Worm (Caenorhabditis elegans): ENCODE measurements around the gene rbm-39.

Gene rbm-39

ce11 chrIV:1054736-1055135 lies 42.3 kb downstream of the rbm-39 start, which contains the start of gene dcap-1 (continued):
- no peak for TF ChIP-seq elt-2 (tag; optimal IDR thresholded peaks at IDR 0.05)
- peak; percentile 45 for TF ChIP-seq pha-4 (tag; optimal IDR thresholded peaks at IDR 0.05)
- no peak for TF ChIP-seq mml-1 (tag; optimal IDR thresholded peaks at IDR 0.05)
- no peak for TF ChIP-seq pqm-1 (tag; optimal IDR thresholded peaks at IDR 0.05)
- peak; percentile 3 for TF ChIP-seq nhr-25 (tag; optimal IDR thresholded peaks at IDR 0.05)
- no peak for TF ChIP-seq snpc-4 (tag; optimal IDR thresholded peaks at IDR 0.05)
- no peak for TF ChIP-seq ceh-16 (tag; optimal IDR thresholded peaks at IDR 0.05)
- no peak for TF ChIP-seq ZK546.5 (tag; optimal IDR thresholded peaks at IDR 0.05)
- no peak for TF ChIP-seq fkh-10 (GFP tag; optimal IDR thresholded peaks at IDR 0.05)
- TF ChIP-seq zag-1 (tag; optimal IDR thresholded peaks at IDR 0.05) = no peak

- TF ChIP-seq ceh-28 (tag; optimal IDR thresholded peaks at IDR 0.05) = no peak
- no peak for TF ChIP-seq nhr-11 (tag; optimal IDR thresholded peaks at IDR 0.05)
- TF ChIP-seq skn-1 (tag; optimal IDR thresholded peaks at IDR 0.05) = no peak
- TF ChIP-seq elt-1 (tag; optimal IDR thresholded peaks at IDR 0.05) = no peak
- TF ChIP-seq ztf-11 (tag; optimal IDR thresholded peaks at IDR 0.05) = no peak
- no peak for TF ChIP-seq fos-1 (tag; optimal IDR thresholded peaks at IDR 0.05)
- TF ChIP-seq nhr-12 (tag; optimal IDR thresholded peaks at IDR 0.05) = no peak
- no peak for TF ChIP-seq nhr-237 (tag; optimal IDR thresholded peaks at IDR 0.05)
- TF ChIP-seq nhr-77 (tag; optimal IDR thresholded peaks at IDR 0.05) = no peak
- TF ChIP-seq ceh-9 (tag; optimal IDR thresholded peaks at IDR 0.05) = no peak
- no peak for TF ChIP-seq ztf-4 (tag; optimal IDR thresholded peaks at IDR 0.05)
- TF ChIP-seq elt-2 (tag; optimal IDR thresholded peaks at IDR 0.05) = no peak
- no peak for TF ChIP-seq hmg-11 (tag; optimal IDR thresholded peaks at IDR 0.05)
- no peak for TF ChIP-seq egl-5 (tag; optimal IDR thresholded peaks at IDR 0.05)
- TF ChIP-seq egl-27 (tag; optimal IDR thresholded peaks at IDR 0.05) = no peak
- no peak for TF ChIP-seq aly-2 (tag; optimal IDR thresholded peaks at IDR 0.05)
- TF ChIP-seq ceh-16 (tag; optimal IDR thresholded peaks at IDR 0.05) = no peak
These were observed 43.3 kb downstream of the rbm-39 start for ce11 chrIV:1055734-1056133.

- TF ChIP-seq lin-15B (tag; optimal IDR thresholded peaks at IDR 0.05) (peak; percentile 65), nfya-1 (tag; optimal IDR thresholded peaks at IDR 0.05; ENCODE audit: insufficient read depth) (peak; percentile 20), pha-4 (tag; optimal IDR thresholded peaks at IDR 0.05) (peak; percentile 59), nhr-43 (tag; optimal IDR thresholded peaks at IDR 0.05; ENCODE audit: poor library complexity, severe bottlenecking) (no peak), unc-62 (GFP tag; optimal IDR thresholded peaks at IDR 0.05) (no peak), ama-1 (optimal IDR thresholded peaks at IDR 0.05) (no peak), lin-39 (tag; optimal IDR thresholded peaks at IDR 0.05) (no peak), hmg-11 (tag; optimal IDR thresholded peaks at IDR 0.05) (peak; percentile 40), ztf-11 (tag; optimal IDR thresholded peaks at IDR 0.05) (no peak), snpc-4 (tag; optimal IDR thresholded peaks at IDR 0.05) (no peak), R02D3.7 (tag; optimal IDR thresholded peaks at IDR 0.05) (peak; percentile 90)
These were observed 44.0 kb downstream of the rbm-39 start, which contains the start of the genes Y55F3AM.13 and mrps-25 for ce11 chrIV:1056263-1056942. Gene Y55F3AM.13 (minus strand): TSS chrIV:1056313. Gene mrps-25 (plus strand): TSS chrIV:1056892.

DNA sequence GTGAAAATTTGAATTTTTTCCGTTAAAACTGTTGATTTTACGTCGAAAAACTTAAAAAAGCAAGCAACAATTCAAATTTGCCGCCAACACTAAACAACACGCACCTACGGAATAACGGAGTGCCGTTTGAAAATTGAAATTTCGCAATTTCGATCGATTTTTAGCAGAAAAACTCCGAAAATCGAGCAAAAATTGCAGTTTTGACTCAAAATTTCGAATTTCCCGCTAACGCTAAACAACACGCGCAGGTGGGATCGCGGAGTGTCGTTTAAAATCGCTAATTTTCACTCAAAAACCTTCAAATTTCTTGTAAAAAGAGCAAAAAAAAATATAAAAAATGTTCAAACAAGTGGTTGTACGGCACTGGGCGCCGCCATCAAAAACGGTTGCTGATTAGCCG lies 46.1 kb downstream of the rbm-39 start:
- no peak for TF ChIP-seq nhr-77 (tag; optimal IDR thresholded peaks at IDR 0.05)
- no peak for TF ChIP-seq pqm-1 (tag; optimal IDR thresholded peaks at IDR 0.05)
- no peak for TF ChIP-seq nhr-28 (tag; optimal IDR thresholded peaks at IDR 0.05)
- TF ChIP-seq ama-1 (optimal IDR thresholded peaks at IDR 0.05) = no peak
- TF ChIP-seq ceh-82 (tag; optimal IDR thresholded peaks at IDR 0.05) = no peak
- no peak for TF ChIP-seq lin-39 (tag; optimal IDR thresholded peaks at IDR 0.05)
- no peak for TF ChIP-seq eor-1 (tag; optimal IDR thresholded peaks at IDR 0.05)
- no peak for TF ChIP-seq nhr-237 (tag; optimal IDR thresholded peaks at IDR 0.05)
- TF ChIP-seq tbx-2 (tag; optimal IDR thresholded peaks at IDR 0.05) = no peak
- TF ChIP-seq R02D3.7 (tag; optimal IDR thresholded peaks at IDR 0.05) = no peak
- no peak for TF ChIP-seq skn-1 (tag; optimal IDR thresholded peaks at IDR 0.05)
- no peak for TF ChIP-seq lsy-12 (tag; optimal IDR thresholded peaks at IDR 0.05)
- no peak for TF ChIP-seq nhr-11 (tag; optimal IDR thresholded peaks at IDR 0.05)
- TF ChIP-seq daf-12 (tag; optimal IDR thresholded peaks at IDR 0.05) = no peak
- no peak for TF ChIP-seq egl-5 (tag; optimal IDR thresholded peaks at IDR 0.05)
- no peak for TF ChIP-seq jun-1 (tag; optimal IDR thresholded peaks at IDR 0.05)
- TF ChIP-seq mdl-1 (tag; optimal IDR thresholded peaks at IDR 0.05) = no peak
- TF ChIP-seq ceh-28 (tag; optimal IDR thresholded peaks at IDR 0.05) = no peak
- TF ChIP-seq nhr-25 (tag; optimal IDR thresholded peaks at IDR 0.05) = no peak
- no peak for TF ChIP-seq nfya-1 (tag; optimal IDR thresholded peaks at IDR 0.05; ENCODE audit: insufficient read depth)

Data from whole organism, L3 larva.